Fruit fly (Drosophila melanogaster): ENCODE measurements around the gene CG43074.

The CG43074 gene

dm6 chr3L:3518512-3519492 is 34.3 kb upstream of the CG43074 start (continued):
- no peak for TF ChIP-seq CG34224 (GFP tag; IDR thresholded peaks at IDR 0.05; ENCODE audit: partially characterized antibody)
- TF ChIP-seq CG17802 (tag; optimal IDR thresholded peaks at IDR 0.05) = no peak
- TF ChIP-seq Opbp (GFP tag; IDR thresholded peaks at IDR 0.05; ENCODE audit: partially characterized antibody) = no peak
- TF ChIP-seq wor (GFP tag; IDR thresholded peaks at IDR 0.05) = no peak
- TF ChIP-seq otp (GFP tag; IDR thresholded peaks at IDR 0.05) = no peak
- peak; percentile 23 for TF ChIP-seq CG13424 (tag; optimal IDR thresholded peaks at IDR 0.05)
- TF ChIP-seq zfh2 (GFP tag; optimal IDR thresholded peaks at IDR 0.05) = no peak
- no peak for TF ChIP-seq CG2129 (GFP tag; IDR thresholded peaks at IDR 0.05; ENCODE audit: partially characterized antibody)
- peak; percentile 27 for TF ChIP-seq CG13775 (GFP tag; optimal IDR thresholded peaks at IDR 0.05)
- TF ChIP-seq lmd (GFP tag; IDR thresholded peaks at IDR 0.05) = no peak
- peak; percentile 15 for TF ChIP-seq Sry-β (GFP tag; optimal IDR thresholded peaks at IDR 0.05)
- TF ChIP-seq YL-1 (GFP tag; optimal IDR thresholded peaks at IDR 0.05) = peak; percentile 18
- TF ChIP-seq amos (GFP tag; IDR thresholded peaks at IDR 0.05; ENCODE audit: partially characterized antibody) = no peak
- no peak for TF ChIP-seq inv (GFP tag; IDR thresholded peaks at IDR 0.05; ENCODE audit: partially characterized antibody)
- TF ChIP-seq CG11247 (GFP tag; IDR thresholded peaks at IDR 0.05) = no peak
- TF ChIP-seq fu2 (GFP tag; optimal IDR thresholded peaks at IDR 0.05) = no peak
- no peak for TF ChIP-seq CTCF (GFP tag; optimal IDR thresholded peaks at IDR 0.05)
- TF ChIP-seq CG18764 (GFP tag; optimal IDR thresholded peaks at IDR 0.05) = no peak
- no peak for TF ChIP-seq Taf1 (GFP tag; IDR thresholded peaks at IDR 0.05)
- no peak for TF ChIP-seq esg (GFP tag; conservative IDR thresholded peaks at IDR 0.05)
- TF ChIP-seq Gug (GFP tag; IDR thresholded peaks at IDR 0.05) = no peak
- no peak for TF ChIP-seq HmgD (GFP tag; optimal IDR thresholded peaks at IDR 0.05)
- no peak for TF ChIP-seq CG10654 (GFP tag; optimal IDR thresholded peaks at IDR 0.05)
- no peak for TF ChIP-seq CG13894 (tag; optimal IDR thresholded peaks at IDR 0.05)
- no peak for TF ChIP-seq CG4730 (GFP tag; IDR thresholded peaks at IDR 0.05)
- no peak for TF ChIP-seq chinmo (GFP tag; IDR thresholded peaks at IDR 0.05; ENCODE audit: partially characterized antibody)
- no peak for TF ChIP-seq pzg (GFP tag; optimal IDR thresholded peaks at IDR 0.05)
- peak; percentile 65 for TF ChIP-seq Fer1 (GFP tag; optimal IDR thresholded peaks at IDR 0.05)
- TF ChIP-seq CG10147 (GFP tag; optimal IDR thresholded peaks at IDR 0.05) = no peak
- no peak for TF ChIP-seq Trl (optimal IDR thresholded peaks at IDR 0.05)
- TF ChIP-seq Trl (GFP tag; optimal IDR thresholded peaks at IDR 0.05) = no peak
- no peak for TF ChIP-seq toy (GFP tag; IDR thresholded peaks at IDR 0.05)
- TF ChIP-seq CG32532 (GFP tag; IDR thresholded peaks at IDR 0.05) = no peak
- no peak for TF ChIP-seq HLH3B (GFP tag; IDR thresholded peaks at IDR 0.05)
- no peak for TF ChIP-seq unc-4 (GFP tag; IDR thresholded peaks at IDR 0.05; ENCODE audit: partially characterized antibody)
- peak; percentile 12 for TF ChIP-seq fd64A (GFP tag; optimal IDR thresholded peaks at IDR 0.05)
- peak; percentile 46 for TF ChIP-seq sqz (GFP tag; optimal IDR thresholded peaks at IDR 0.05)
- no peak for TF ChIP-seq CG14860 (GFP tag; IDR thresholded peaks at IDR 0.05; ENCODE audit: partially characterized antibody)
- TF ChIP-seq bowl (GFP tag; IDR thresholded peaks at IDR 0.05) = no peak
- no peak for TF ChIP-seq E2f1 (GFP tag; IDR thresholded peaks at IDR 0.05)
- no peak for TF ChIP-seq CG13624 (GFP tag; optimal IDR thresholded peaks at IDR 0.05)
- no peak for TF ChIP-seq CG9609 (GFP tag; optimal IDR thresholded peaks at IDR 0.05)
- TF ChIP-seq CG14965 (GFP tag; optimal IDR thresholded peaks at IDR 0.05; ENCODE audit: borderline replicate concordance) = no peak
- peak; percentile 32 for TF ChIP-seq CG6765 (GFP tag; optimal IDR thresholded peaks at IDR 0.05)
- no peak for TF ChIP-seq CG3838 (GFP tag; optimal IDR thresholded peaks at IDR 0.05)
- TF ChIP-seq ham (GFP tag; IDR thresholded peaks at IDR 0.05) = no peak
- no peak for TF ChIP-seq CG14014 (GFP tag; IDR thresholded peaks at IDR 0.05)
- TF ChIP-seq Elba2 (GFP tag; optimal IDR thresholded peaks at IDR 0.05) = no peak
- TF ChIP-seq CG16815 (GFP tag; optimal IDR thresholded peaks at IDR 0.05) = no peak
